Worm (Caenorhabditis elegans): ENCODE measurements around the gene pqn-48.

Gene pqn-48

ce11 chrII:4090790-4091189 lies 52.1 kb downstream of the pqn-48 start:
- TF ChIP-seq bed-3 (GFP tag; optimal IDR thresholded peaks at IDR 0.05) (no peak), nhr-76 (tag; optimal IDR thresholded peaks at IDR 0.05) (no peak), pha-4 (tag; optimal IDR thresholded peaks at IDR 0.05) (no peak), ham-2 (GFP tag; optimal IDR thresholded peaks at IDR 0.05) (no peak)

- no peak for TF ChIP-seq ztf-11 (tag; optimal IDR thresholded peaks at IDR 0.05)
- TF ChIP-seq sem-2 (GFP tag; optimal IDR thresholded peaks at IDR 0.05), result no peak
- no peak for TF ChIP-seq zip-8 (tag; optimal IDR thresholded peaks at IDR 0.05)
- no peak for TF ChIP-seq mab-5 (tag; optimal IDR thresholded peaks at IDR 0.05)
- no peak for TF ChIP-seq nhr-2 (tag; optimal IDR thresholded peaks at IDR 0.05)
- no peak for TF ChIP-seq mep-1 (tag; optimal IDR thresholded peaks at IDR 0.05)
- TF ChIP-seq lin-13 (tag; optimal IDR thresholded peaks at IDR 0.05), result no peak
- TF ChIP-seq elt-3 (tag; optimal IDR thresholded peaks at IDR 0.05), result no peak
- TF ChIP-seq ces-1 (GFP tag; optimal IDR thresholded peaks at IDR 0.05), result no peak
- no peak for TF ChIP-seq snpc-4 (tag; optimal IDR thresholded peaks at IDR 0.05)
- no peak for TF ChIP-seq lsy-2 (tag; optimal IDR thresholded peaks at IDR 0.05)
- TF ChIP-seq pha-4 (tag; optimal IDR thresholded peaks at IDR 0.05), result no peak
- no peak for TF ChIP-seq M03D4.4 (tag; optimal IDR thresholded peaks at IDR 0.05)
- no peak for TF ChIP-seq bed-3 (GFP tag; optimal IDR thresholded peaks at IDR 0.05)
Observed at ce11 chrII:4091828-4092227, 53.1 kb downstream of the pqn-48 start, which contains the start of gene R11F4.1. TSS of gene R11F4.1 (plus strand) at chrII:4091930.

- TF ChIP-seq lsy-2 (tag; optimal IDR thresholded peaks at IDR 0.05), result no peak
- TF ChIP-seq mep-1 (tag; optimal IDR thresholded peaks at IDR 0.05), result no peak
- TF ChIP-seq lin-32 (GFP tag; optimal IDR thresholded peaks at IDR 0.05), result no peak
- TF ChIP-seq unc-39 (tag; optimal IDR thresholded peaks at IDR 0.05), result no peak
- TF ChIP-seq sem-2 (GFP tag; optimal IDR thresholded peaks at IDR 0.05), result no peak
- TF ChIP-seq elt-1 (tag; optimal IDR thresholded peaks at IDR 0.05; ENCODE audit: borderline replicate concordance, insufficient read depth), result no peak
- TF ChIP-seq ceh-83 (GFP tag; optimal IDR thresholded peaks at IDR 0.05), result no peak
- no peak for TF ChIP-seq snpc-4 (tag; optimal IDR thresholded peaks at IDR 0.05)
- no peak for TF ChIP-seq nhr-76 (tag; optimal IDR thresholded peaks at IDR 0.05)
- TF ChIP-seq bed-3 (GFP tag; optimal IDR thresholded peaks at IDR 0.05), result no peak
- no peak for TF ChIP-seq nhr-2 (tag; optimal IDR thresholded peaks at IDR 0.05)
- TF ChIP-seq nhr-237 (tag; optimal IDR thresholded peaks at IDR 0.05), result no peak
- TF ChIP-seq ceh-43 (GFP tag; optimal IDR thresholded peaks at IDR 0.05), result no peak
- TF ChIP-seq cnd-1 (tag; optimal IDR thresholded peaks at IDR 0.05), result no peak
- TF ChIP-seq ceh-39 (tag; optimal IDR thresholded peaks at IDR 0.05), result no peak
- TF ChIP-seq sptf-1 (tag; optimal IDR thresholded peaks at IDR 0.05), result no peak
Observed at ce11 chrII:4092502-4092901, 53.8 kb downstream of the pqn-48 start.
